Fruit fly (Drosophila melanogaster): ENCODE results near the gene CG32669.

Gene CG32669

dm6 chrX:10814113-10814512 is 30.8 kb downstream of the CG32669 start (continued):
- TF ChIP-seq CG32532 (GFP tag; IDR thresholded peaks at IDR 0.05), result 0 out of 2 replicates have a peak, but pooled peaks have one; percentile 17
- TF ChIP-seq CG34376 (GFP tag; optimal IDR thresholded peaks at IDR 0.05), result peak; percentile 29
- TF ChIP-seq p53 (GFP tag; optimal IDR thresholded peaks at IDR 0.05), result no peak
- TF ChIP-seq ato (GFP tag; IDR thresholded peaks at IDR 0.05; ENCODE audit: partially characterized antibody), result 0 out of 2 replicates have a peak, but pooled peaks have one; percentile 37
- TF ChIP-seq CG2116 (GFP tag; optimal IDR thresholded peaks at IDR 0.05), result no peak
- TF ChIP-seq Deaf1 (tag; optimal IDR thresholded peaks at IDR 0.05), result peak; percentile 62
- TF ChIP-seq ash1 (GFP tag; optimal IDR thresholded peaks at IDR 0.05), result peak; percentile 7
- peak; percentile 51 for TF ChIP-seq sd (tag; optimal IDR thresholded peaks at IDR 0.05)
- TF ChIP-seq Med (GFP tag), result peak; percentile 73
- TF ChIP-seq kni (GFP tag; optimal IDR thresholded peaks at IDR 0.05), result no peak
- TF ChIP-seq sr (GFP tag; IDR thresholded peaks at IDR 0.05), result peak; percentile 63; the same call in 2 of the 3 replicates
- no peak for TF ChIP-seq CG4424 (GFP tag; optimal IDR thresholded peaks at IDR 0.05)
- TF ChIP-seq ara (GFP tag; IDR thresholded peaks at IDR 0.05), result 0 out of 2 replicates have a peak, but pooled peaks have one; percentile 30
- TF ChIP-seq h (optimal IDR thresholded peaks at IDR 0.05), result no peak
- no peak for TF ChIP-seq BEAF-32 (GFP tag; optimal IDR thresholded peaks at IDR 0.05)
- peak; percentile 28 for TF ChIP-seq HLHmδ (GFP tag; optimal IDR thresholded peaks at IDR 0.05)
- no peak for TF ChIP-seq CG2120 (GFP tag; optimal IDR thresholded peaks at IDR 0.05)
- peak; percentile 19 for TF ChIP-seq ATbp (GFP tag; optimal IDR thresholded peaks at IDR 0.05)
- peak; percentile 47; the same call in 1 of the 2 replicates for TF ChIP-seq sens-2 (GFP tag; IDR thresholded peaks at IDR 0.05)
- TF ChIP-seq CG14860 (GFP tag; IDR thresholded peaks at IDR 0.05; ENCODE audit: partially characterized antibody), result no peak
- TF ChIP-seq CG12769 (tag; optimal IDR thresholded peaks at IDR 0.05), result peak; percentile 47
- TF ChIP-seq CG34224 (GFP tag; IDR thresholded peaks at IDR 0.05; ENCODE audit: partially characterized antibody), result peak; percentile 14; the same call in 1 of the 3 replicates
- TF ChIP-seq jigr1 (GFP tag; IDR thresholded peaks at IDR 0.05), result no peak
- TF ChIP-seq Stat92E (GFP tag; optimal IDR thresholded peaks at IDR 0.05), result no peak
- TF ChIP-seq Vsx1 (GFP tag; optimal IDR thresholded peaks at IDR 0.05), result no peak
- TF ChIP-seq scrt (GFP tag; optimal IDR thresholded peaks at IDR 0.05), result peak; percentile 15
- TF ChIP-seq z (GFP tag; IDR thresholded peaks at IDR 0.05), result peak; percentile 84
- TF ChIP-seq Trl (optimal IDR thresholded peaks at IDR 0.05), result peak; percentile 80 to 87
- TF ChIP-seq Trl (GFP tag; optimal IDR thresholded peaks at IDR 0.05), result peak; percentile 6
- TF ChIP-seq BtbVII (GFP tag; optimal IDR thresholded peaks at IDR 0.05), result peak; percentile 11
- peak; percentile 76; the same call in 2 of the 3 replicates for TF ChIP-seq ken (GFP tag; IDR thresholded peaks at IDR 0.05)

dm6 chrX:10808684-10809083 is 36.2 kb downstream of the CG32669 start:
- TF ChIP-seq twi (tag; optimal IDR thresholded peaks at IDR 0.05), result peak; percentile 29
- no peak for TF ChIP-seq Ptx1 (GFP tag; IDR thresholded peaks at IDR 0.05)
- TF ChIP-seq stwl (tag; optimal IDR thresholded peaks at IDR 0.05), result peak; percentile 8
- no peak for TF ChIP-seq Fer1 (GFP tag; optimal IDR thresholded peaks at IDR 0.05)
- peak; percentile 33 for TF ChIP-seq CG17385 (GFP tag; optimal IDR thresholded peaks at IDR 0.05)
- peak; percentile 30 for TF ChIP-seq cg (GFP tag; optimal IDR thresholded peaks at IDR 0.05)
- peak; percentile 86 for TF ChIP-seq pros (GFP tag; optimal IDR thresholded peaks at IDR 0.05)
- TF ChIP-seq CG32772 (GFP tag; IDR thresholded peaks at IDR 0.05), result no peak
- peak; percentile 33 for TF ChIP-seq psq (GFP tag; optimal IDR thresholded peaks at IDR 0.05)
- TF ChIP-seq CG6765 (GFP tag; optimal IDR thresholded peaks at IDR 0.05), result no peak
- TF ChIP-seq Stat92E (GFP tag; optimal IDR thresholded peaks at IDR 0.05), result peak in 1 of 3 experiments; percentile 96
- no peak for TF ChIP-seq tll (GFP tag; optimal IDR thresholded peaks at IDR 0.05)

Measured in whole organism, embryonic.